Worm (Caenorhabditis elegans) whole organism, dauer: ENCODE results near the gene K09C4.4.

Experiments
- unc-62 ChIP-seq: sonication (generic microtip); optimal IDR thresholded peaks from 2 replicates; lab custom pipeline; 2017; ENCODE audit warnings: missing biosample characterization, missing genetic modification reagents, missing genetic modification characterization

Gene K09C4.4

DNA sequence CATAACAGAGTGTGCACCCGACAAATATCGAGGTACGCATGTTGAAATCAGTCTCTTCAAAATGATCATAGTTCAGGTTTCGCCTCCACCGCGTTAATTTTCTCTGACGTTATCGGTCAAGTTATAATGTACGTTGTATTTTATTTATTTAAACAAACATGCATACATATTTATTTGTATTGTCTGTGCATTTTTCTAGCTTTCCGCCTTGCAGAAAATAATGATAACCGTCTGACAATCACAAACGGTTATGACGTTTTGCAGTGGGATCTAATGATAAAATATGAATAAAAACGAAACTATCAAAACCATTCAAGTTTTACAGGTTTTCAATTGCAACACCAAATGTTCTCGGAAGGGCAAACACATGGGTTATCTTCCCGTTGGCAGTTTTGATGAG is 6.1 kb upstream of the K09C4.4 start:
- TF ChIP-seq unc-62 (GFP tag; lab: Kevin White, UChicago), result no peak

DNA sequence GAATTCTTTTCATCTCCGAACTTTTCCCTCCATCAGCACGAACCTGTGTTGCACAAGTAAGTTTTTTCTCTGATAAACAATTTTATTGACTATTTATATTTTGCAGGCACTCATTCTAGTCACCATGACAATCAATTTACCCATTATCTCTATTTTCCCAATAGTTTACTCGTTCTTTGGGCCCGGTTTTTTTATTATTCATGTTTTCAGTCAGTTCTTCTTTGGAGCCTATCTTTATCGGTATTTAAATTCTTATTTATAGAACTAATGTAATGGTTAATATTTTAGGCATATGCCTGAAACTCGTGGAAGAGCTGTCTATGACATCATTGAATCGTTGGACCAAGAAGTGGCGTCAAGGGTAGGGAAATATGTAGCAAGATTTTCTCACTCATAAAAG is 4.3 kb upstream of the K09C4.4 start:
- no peak for TF ChIP-seq unc-62 (GFP tag; lab: Kevin White, UChicago)

DNA sequence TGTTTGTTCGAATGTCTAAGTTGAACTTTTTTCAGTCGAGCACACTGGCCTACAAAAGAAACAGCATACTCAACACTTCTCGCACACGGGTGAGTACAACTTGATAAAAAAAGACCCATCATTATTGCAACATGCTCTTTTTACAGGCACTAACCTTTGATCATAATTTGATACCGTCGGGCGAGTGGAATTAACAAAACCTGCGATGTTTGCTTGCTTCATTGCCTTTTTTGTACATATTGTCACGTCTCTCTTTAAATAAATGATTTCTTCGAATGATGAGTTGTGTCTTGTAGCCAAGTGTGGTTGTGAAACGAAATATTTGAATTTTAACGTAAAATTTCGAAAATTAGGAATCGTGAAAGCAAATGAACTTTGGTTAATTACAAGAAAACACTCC is 3.8 kb upstream of the K09C4.4 start:
- TF ChIP-seq unc-62 (GFP tag; lab: Kevin White, UChicago), result no peak

DNA sequence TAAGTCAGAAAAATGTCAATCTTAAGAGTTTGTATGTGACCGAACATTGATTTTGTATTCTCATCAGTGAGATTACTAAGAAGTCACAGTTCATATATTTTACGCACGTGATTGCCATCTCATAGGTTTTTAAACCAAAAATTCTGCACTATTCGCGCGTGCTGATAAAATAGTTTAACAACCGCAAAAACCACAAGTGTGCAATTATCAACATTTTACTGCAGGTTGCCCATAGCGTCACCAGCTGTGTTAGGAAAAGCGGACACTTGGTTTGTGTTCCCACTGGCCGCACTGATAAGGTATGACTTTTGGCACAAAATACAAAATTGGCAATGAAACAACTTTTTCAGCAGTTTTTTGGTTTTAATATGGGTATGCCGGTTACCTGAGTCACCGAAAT is 864 bp downstream of the K09C4.4 start:
- TF ChIP-seq unc-62 (GFP tag; lab: Kevin White, UChicago), result no peak

DNA sequence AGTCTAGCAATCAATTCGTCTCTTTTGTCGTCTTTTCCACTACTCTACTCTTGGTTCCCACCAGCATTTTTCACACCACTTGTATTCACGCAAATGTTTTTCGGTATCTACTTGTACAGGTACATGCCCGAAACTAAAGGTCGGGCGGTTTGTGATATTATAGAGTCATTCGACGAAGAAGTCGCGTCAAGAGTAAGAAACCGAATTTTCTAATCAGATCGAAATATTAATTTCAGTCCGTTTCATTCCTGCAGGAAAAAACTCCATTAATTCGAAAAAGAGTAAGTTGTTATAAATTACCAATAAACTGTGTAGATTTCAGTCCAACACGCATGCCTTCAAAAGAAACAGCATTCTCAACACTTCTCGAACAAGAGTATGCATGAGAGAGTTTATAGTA is 2.7 kb downstream of the K09C4.4 start:
- no peak for TF ChIP-seq unc-62 (GFP tag; lab: Kevin White, UChicago)

DNA sequence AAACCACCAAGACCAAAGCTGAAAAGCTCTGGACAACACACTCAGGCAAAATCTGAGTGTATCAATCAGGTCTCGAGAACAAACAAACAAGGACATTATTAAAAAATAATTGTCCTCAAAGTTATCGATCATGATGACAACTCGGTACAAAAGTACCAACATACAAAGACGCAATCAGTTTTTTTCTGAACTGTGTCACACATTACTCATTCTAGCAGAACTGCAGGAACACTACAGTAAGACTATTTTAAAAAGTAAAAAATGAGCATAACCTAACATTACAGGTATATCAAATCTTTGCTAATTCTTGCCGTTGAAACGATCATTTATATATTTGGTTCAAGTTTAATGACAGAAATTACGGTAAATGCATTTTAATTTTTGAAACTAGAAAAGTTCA is 6.9 kb downstream of the K09C4.4 start, which contains the start of gene K09C4.2:
K09C4.2 (plus strand) TSS at position 301 of the 400 bp plus-strand sequence.
- no peak for TF ChIP-seq unc-62 (GFP tag; lab: Kevin White, UChicago)

DNA sequence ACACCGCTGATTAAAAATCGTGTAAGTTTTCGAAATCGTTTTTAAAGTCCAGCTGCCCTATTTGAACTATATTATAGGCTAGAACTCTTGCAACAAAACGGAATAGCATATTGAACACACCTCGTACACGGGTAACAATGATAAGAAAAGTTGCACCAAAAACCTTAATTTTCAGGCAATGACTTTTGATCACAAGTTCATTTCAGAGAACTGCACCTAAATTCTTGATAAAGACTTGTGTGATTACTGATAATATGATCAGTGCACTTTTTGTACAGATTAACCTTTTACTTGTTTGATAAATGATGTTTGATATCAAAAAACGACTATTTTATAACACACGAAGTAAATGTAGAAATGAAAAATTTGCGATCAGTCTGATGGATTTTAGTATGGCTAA is 8.5 kb downstream of the K09C4.4 start:
- TF ChIP-seq unc-62 (GFP tag; lab: Kevin White, UChicago), result no peak

DNA sequence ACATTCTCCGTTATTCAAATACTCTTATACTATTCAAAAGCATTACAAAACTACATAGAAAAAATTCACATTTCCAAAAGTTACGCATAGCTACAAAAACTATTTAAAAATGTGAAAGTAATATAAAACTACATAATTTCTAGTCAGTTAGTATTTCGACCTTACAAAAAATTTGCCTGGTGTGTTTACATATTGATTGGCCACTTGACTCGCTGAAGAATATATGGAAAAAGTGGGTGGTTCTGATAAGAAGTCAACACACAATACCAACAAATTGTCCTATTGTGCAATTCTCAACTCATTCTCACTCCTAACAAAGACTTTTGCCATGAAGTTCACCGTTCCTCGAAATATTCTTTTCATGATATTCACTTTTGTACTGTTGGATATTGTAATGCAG is 9.3 kb downstream of the K09C4.4 start, which contains the start of gene K09C4.1:
K09C4.1 (plus strand) TSS at position 301 of the 400 bp plus-strand sequence.
- no peak for TF ChIP-seq unc-62 (GFP tag; lab: Kevin White, UChicago)

DNA sequence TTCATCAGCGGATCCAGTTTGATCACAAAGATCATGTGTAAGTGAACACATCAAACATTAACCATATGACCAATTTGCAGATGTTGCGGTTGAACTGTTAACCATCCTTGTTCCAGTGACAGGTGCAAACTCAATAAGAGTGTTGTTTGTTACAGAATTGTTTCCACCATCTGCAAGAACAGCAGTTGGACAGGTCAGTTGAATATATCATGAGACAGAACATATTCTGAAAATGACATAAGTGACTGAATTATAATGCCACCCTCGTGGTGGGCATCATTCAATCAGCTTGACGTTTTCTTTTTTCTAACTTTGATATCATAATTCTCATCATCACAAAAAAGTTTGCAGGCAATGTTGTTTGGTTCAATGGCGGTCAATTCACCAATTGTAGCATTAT is 11.3 kb downstream of the K09C4.4 start:
- TF ChIP-seq unc-62 (GFP tag; lab: Kevin White, UChicago), result no peak

DNA sequence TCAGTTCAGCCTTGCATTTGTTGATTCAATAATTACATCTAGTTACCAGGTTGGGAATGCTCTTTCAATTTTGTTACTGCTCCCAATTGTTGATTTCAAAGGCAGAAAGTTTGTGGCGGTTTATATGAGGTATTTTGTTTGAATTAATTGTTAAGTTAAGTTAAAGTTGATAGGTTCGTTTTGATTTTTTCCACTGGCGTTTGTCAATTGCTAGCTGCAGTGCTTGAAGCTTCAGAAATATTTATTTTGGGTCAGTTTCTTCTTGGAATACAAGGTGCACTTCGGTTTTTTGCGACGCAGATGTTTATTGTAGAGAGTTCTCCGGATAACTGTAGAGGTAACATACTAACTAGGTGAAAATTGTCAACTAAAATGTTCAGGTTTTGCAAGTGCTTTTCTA is 12.5 kb downstream of the K09C4.4 start, which contains the start of gene F11D5.5:
F11D5.5 (plus strand) TSS at position 301 of the 400 bp plus-strand sequence.
- no peak for TF ChIP-seq unc-62 (GFP tag; lab: Kevin White, UChicago)

DNA sequence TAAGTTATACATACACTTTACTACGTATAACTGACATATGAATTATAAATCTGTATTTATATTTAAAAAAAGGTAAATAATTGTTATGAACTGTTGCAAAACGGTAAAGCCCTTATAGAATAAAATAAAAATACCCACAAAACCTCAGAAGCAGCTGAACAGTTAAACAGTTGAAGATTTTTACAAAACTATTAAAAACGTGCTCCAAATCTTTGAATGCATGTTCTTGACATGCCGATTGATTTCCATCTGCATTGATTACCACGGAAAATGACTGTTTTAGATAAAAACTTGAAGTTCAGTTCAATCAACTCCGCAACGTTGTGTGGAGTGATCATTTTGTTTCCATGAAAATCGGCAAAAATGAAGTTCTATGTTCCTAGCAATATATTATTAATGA is 14.8 kb downstream of the K09C4.4 start, which contains the start of gene F11D5.7:
F11D5.7 (plus strand) TSS at position 301 of the 400 bp plus-strand sequence.
- no peak for TF ChIP-seq unc-62 (GFP tag; lab: Kevin White, UChicago)

DNA sequence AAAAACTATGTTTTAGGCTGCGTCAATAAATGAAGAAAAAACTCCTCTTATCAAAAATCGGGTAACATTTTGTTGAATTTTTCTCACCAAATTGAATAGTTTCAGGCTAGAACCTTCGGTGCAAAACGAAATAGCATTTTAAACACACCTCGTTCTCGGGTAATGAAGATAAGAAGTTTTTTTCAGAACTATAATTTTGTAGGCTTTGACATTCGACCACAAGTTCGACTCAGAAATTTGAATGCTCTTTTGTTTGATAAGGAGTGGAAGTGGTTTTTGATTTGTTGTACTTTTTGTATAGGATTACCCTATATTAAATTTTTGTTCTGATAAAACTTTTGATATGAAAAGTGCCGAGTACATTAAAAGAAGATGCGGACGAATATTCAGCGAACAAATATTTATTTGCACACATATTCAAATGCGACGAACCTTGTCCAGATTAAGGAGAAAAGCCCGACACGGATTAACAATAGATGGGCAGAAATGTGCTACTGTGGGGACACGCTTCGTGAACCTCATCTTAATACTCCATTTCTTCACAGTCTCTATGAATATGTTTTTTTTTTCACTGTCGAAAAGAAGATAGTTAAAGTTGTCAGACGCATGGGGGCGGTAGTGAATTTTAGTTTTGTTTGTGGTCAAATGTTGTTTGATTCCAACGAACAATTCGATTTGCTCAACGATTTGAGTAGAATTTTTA is 17.5 kb downstream of the K09C4.4 start:
- TF ChIP-seq unc-62 (GFP tag; lab: Kevin White, UChicago), result no peak

DNA sequence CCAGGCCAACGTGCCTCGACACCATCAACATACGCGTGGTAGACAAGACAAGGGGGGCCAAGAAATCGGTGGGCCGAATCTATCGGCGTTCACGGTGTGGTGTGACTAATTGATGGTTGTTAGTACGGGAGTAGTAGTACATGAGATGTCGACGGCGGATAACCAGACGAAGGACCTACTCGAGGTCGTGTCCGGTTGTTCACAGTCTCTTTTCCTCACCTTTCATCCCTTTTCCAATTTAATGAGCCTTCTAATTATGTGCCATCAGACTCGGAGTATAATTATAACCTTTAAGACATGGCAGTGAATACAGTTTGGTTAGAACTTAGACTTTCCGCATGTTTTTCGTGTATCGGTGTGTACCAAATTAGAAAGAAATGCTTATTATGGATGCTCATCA is 21.4 kb downstream of the K09C4.4 start:
- TF ChIP-seq unc-62 (GFP tag; lab: Kevin White, UChicago), result no peak

DNA sequence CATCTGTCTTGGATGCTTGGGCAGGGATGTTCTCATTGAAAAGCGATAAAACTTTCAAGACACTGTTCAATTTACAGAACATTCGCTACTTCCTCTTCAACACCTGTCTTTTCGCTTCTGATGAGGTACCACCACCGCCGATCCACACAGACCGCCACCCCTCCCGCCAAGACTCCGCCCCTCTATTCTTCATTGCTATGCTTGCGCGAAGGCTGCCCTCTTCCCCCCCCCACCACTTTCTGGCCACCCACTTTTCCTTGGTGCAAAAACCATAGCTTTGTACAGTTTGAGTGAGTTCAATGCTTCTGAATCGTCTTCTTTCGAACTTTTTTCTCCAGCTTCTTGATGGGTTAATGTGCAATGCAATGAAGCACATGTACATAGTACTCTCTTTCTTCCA is 24.7 kb downstream of the K09C4.4 start:
- TF ChIP-seq unc-62 (GFP tag; lab: Kevin White, UChicago), result no peak

DNA sequence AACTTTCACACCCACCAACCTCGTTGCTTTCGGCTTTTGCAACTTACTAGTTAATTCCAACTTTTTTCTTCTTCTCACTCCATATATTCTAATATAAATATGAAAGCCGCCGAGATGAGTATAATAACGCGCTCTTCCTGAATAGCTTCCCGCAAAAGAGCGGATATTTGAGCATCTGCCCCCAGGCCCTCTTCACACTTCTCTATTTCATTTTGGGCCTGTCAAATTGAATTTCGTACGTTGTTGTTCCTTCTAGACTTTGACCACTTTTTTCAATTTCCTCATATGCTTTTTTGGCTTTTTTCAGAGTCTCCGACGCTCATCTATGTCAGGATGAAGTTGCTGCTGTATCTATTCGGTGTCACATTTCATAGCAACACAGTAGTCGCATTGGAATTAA is 25.7 kb downstream of the K09C4.4 start, which contains the start of gene ddr-2:
ddr-2 (plus strand) TSS at position 301 of the 400 bp plus-strand sequence.
- TF ChIP-seq unc-62 (GFP tag; lab: Kevin White, UChicago), result no peak

DNA sequence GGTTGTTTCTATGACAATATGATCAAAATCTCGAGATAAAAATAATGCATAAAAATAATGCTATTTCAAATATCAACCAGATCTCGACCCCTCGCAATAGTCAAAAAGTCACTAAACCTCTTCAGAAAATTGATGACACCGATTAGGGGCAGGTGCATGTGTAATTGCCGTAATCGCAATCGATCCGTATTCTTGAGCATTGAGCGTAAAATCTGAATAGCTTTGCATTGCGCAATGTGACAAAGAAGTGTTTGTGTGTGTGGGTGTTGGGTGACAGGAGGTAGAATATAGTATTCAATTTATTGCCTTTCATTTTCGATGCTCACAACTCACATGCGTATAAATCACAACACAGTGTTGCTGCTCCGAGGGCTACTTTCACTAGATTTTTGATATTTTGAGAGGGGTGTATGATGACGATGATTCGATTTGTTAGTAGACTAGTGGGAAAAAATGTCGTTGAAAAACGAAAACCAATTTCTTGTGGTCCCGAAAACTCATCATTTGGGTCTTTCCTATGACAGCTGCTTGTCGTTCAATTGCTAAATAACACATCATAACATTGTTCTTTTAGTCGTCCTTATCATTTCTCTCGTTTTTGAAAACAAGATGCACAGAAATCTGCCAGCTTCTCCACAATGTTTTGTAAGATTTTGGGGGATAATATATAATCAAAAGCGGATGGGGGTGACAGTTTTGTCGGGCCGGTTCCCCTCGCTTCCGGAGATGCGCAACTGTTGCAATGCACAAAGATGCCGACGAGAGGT is 26.8 kb downstream of the K09C4.4 start:
- no peak for TF ChIP-seq unc-62 (GFP tag; lab: Kevin White, UChicago)
